Worm (Caenorhabditis elegans) whole organism, L4/young adult: Measurements from ENCODE around the gene lact-5.

Experiments
- W03F9.2 ChIP-seq: fragments of 150-350 bp; optimal IDR thresholded peaks from 2 replicates; lab custom pipeline; 2014; ENCODE audit warnings: missing biosample characterization, missing genetic modification characterization
- dao-5 ChIP-seq: sonication (generic microtip); optimal IDR thresholded peaks from 2 replicates; lab custom pipeline; 2016; ENCODE audit warnings: missing genotype, missing genetic modification characterization, moderate library complexity, missing compliant biosample characterization
- him-1 ChIP-seq: sonication (generic microtip); optimal IDR thresholded peaks from 2 replicates; lab custom pipeline; 2016; ENCODE audit warnings: missing genotype, missing genetic modification reagents, missing genetic modification characterization, missing compliant biosample characterization

The lact-5 gene

ce11 chrII:4769886-4770285 lies 51.7 kb downstream of the lact-5 start:
- no peak for TF ChIP-seq him-1

ce11 chrII:4769096-4769495 lies 52.4 kb downstream of the lact-5 start:
- TF ChIP-seq W03F9.2 (tag; lab: Kevin White, UChicago) (no peak), dao-5 (no peak), him-1 (no peak)
